Worm (Caenorhabditis elegans): ENCODE data around the gene Y66A7A.9.

The Y66A7A.9 gene

ce11 chrIII:11657185-11657817 is 45.0 kb upstream of the Y66A7A.9 start, which contains the start of gene crh-1 (continued):
- TF ChIP-seq sdz-38 (tag; optimal IDR thresholded peaks at IDR 0.05) (no peak), hlh-12 (tag; optimal IDR thresholded peaks at IDR 0.05) (no peak), ztf-26 (tag; optimal IDR thresholded peaks at IDR 0.05) (peak; percentile 52), bed-1 (GFP tag; IDR thresholded peaks at IDR 0.05) (no peak), gei-17 (GFP tag; optimal IDR thresholded peaks at IDR 0.05) (peak; percentile 33), B0336.3 (GFP tag; IDR thresholded peaks at IDR 0.05) (peak; percentile 72), nfyb-1 (GFP tag; IDR thresholded peaks at IDR 0.05) (peak; percentile 78), dpff-1 (tag; optimal IDR thresholded peaks at IDR 0.05) (no peak), nfya-1 (tag; optimal IDR thresholded peaks at IDR 0.05; ENCODE audit: borderline replicate concordance, insufficient read depth) (no peak), dox-1 (GFP tag; IDR thresholded peaks at IDR 0.05) (peak; percentile 78), rcor-1 (GFP tag; IDR thresholded peaks at IDR 0.05) (peak; percentile 46; the same call in 1 of the 2 replicates), ztf-25 (GFP tag; IDR thresholded peaks at IDR 0.05) (no peak), zfh-2 (GFP tag; conservative IDR thresholded peaks at IDR 0.05) (no peak), K12H6.12 (tag; optimal IDR thresholded peaks at IDR 0.05) (no peak), C06A6.2 (GFP tag; conservative IDR thresholded peaks at IDR 0.05) (no peak), Y95B8A.8 (GFP tag; IDR thresholded peaks at IDR 0.05) (no peak), madf-8 (GFP tag; conservative IDR thresholded peaks at IDR 0.05) (0 out of 2 replicates have a peak, but pooled peaks have one; percentile 29), F23B12.7 (tag; optimal IDR thresholded peaks at IDR 0.05; ENCODE audit: insufficient read depth) (peak; percentile 38), tlf-1 (GFP tag; optimal IDR thresholded peaks at IDR 0.05) (peak; percentile 30), B0035.1 (tag; optimal IDR thresholded peaks at IDR 0.05) (no peak), snpc-1.1 (tag; optimal IDR thresholded peaks at IDR 0.05; ENCODE audit: insufficient read depth) (peak; percentile 6), nhr-179 (tag; optimal IDR thresholded peaks at IDR 0.05) (no peak), cebp-2 (GFP tag; IDR thresholded peaks at IDR 0.05) (no peak), ceh-91 (GFP tag; IDR thresholded peaks at IDR 0.05) (peak; percentile 43; the same call in 1 of the 2 replicates), lsl-1 (GFP tag; optimal IDR thresholded peaks at IDR 0.05) (peak; percentile 53), lag-1 (GFP tag; IDR thresholded peaks at IDR 0.05) (no peak), athp-1 (tag; optimal IDR thresholded peaks at IDR 0.05) (no peak), snpc-4 (GFP tag; optimal IDR thresholded peaks at IDR 0.05) (peak; percentile 14), snpc-4 (tag; optimal IDR thresholded peaks at IDR 0.05) (peak in 2 of 4 experiments; percentile 4 to 22), xnd-1 (tag; optimal IDR thresholded peaks at IDR 0.05) (peak; percentile 42)

ce11 chrIII:11656389-11656788 is 44.1 kb upstream of the Y66A7A.9 start:
- TF ChIP-seq somi-1 (GFP tag; optimal IDR thresholded peaks at IDR 0.05) (no peak), nfyb-1 (GFP tag; IDR thresholded peaks at IDR 0.05) (0 out of 2 replicates have a peak, but pooled peaks have one; percentile 48)

ce11 chrIII:11651430-11651829 is 39.2 kb upstream of the Y66A7A.9 start:
- no peak for TF ChIP-seq tbx-9 (tag; optimal IDR thresholded peaks at IDR 0.05; ENCODE audit: borderline replicate concordance)
- TF ChIP-seq egrh-3 (GFP tag; IDR thresholded peaks at IDR 0.05): peak; percentile 42; the same call in 1 of the 2 replicates
- TF ChIP-seq zfh-2 (GFP tag; conservative IDR thresholded peaks at IDR 0.05): peak; percentile 78

- TF ChIP-seq T26A5.8 (tag; optimal IDR thresholded peaks at IDR 0.05) (no peak), unc-62 (GFP tag; optimal IDR thresholded peaks at IDR 0.05) (no peak), D2030.7 (GFP tag; IDR thresholded peaks at IDR 0.05) (no peak), him-1 (tag; optimal IDR thresholded peaks at IDR 0.05) (no peak), repo-1 (tag; optimal IDR thresholded peaks at IDR 0.05) (no peak), chd-7 (tag; optimal IDR thresholded peaks at IDR 0.05) (no peak), aptf-2 (GFP tag; conservative IDR thresholded peaks at IDR 0.05) (no peak), efl-1 (GFP tag; optimal IDR thresholded peaks at IDR 0.05) (no peak), rec-8 (tag; optimal IDR thresholded peaks at IDR 0.05) (no peak), ccch-3 (GFP tag; optimal IDR thresholded peaks at IDR 0.05) (no peak)
Measured at ce11 chrIII:11650152-11650551, 37.9 kb upstream of the Y66A7A.9 start, which contains the start of gene faah-6. faah-6 (plus strand) TSS chrIII:11650452.

Data from whole organism, young adult.